Worm (Caenorhabditis elegans) whole organism, young adult: Measurements from ENCODE around the gene trr-1.

ENCODE experiments used
- B0035.1 ChIP-seq: sonication (generic microtip); optimal IDR thresholded peaks from 2 replicates; lab custom pipeline; 2016; ENCODE audit warnings: missing genetic modification characterization, mild to moderate bottlenecking, missing compliant biosample characterization, missing genotype, missing genetic modification reagents
- F23B12.7 ChIP-seq: sonication (generic microtip); optimal IDR thresholded peaks from 2 replicates; lab custom pipeline; 2017; ENCODE audit warnings: missing genetic modification characterization, mild to moderate bottlenecking, missing compliant biosample characterization, antibody characterized with exemption, moderate library complexity; ENCODE audit not compliant: insufficient read depth
- F33H1.4 ChIP-seq: fragments of 200-800 bp; sonication (Bioruptor generic); IDR thresholded peaks from 2 replicates; pipeline ENCODE4 v1.3.6; 2022; ENCODE audit warnings: missing genetic modification reagents, missing genetic modification characterization, missing compliant biosample characterization
- F39B2.1 ChIP-seq: fragments of 200-800 bp; sonication (Bioruptor generic); IDR thresholded peaks from 2 replicates; pipeline ENCODE4 v1.3.6; 2022; ENCODE audit warnings: missing genetic modification reagents, missing genetic modification characterization, missing compliant biosample characterization
- K11D2.4 ChIP-seq: fragments of 200-800 bp; sonication (Bioruptor generic); IDR thresholded peaks from 2 replicates; pipeline ENCODE4 v1.3.6; 2022; ENCODE audit warnings: missing genetic modification reagents, missing genetic modification characterization, missing compliant biosample characterization
- Y53F4B.3 ChIP-seq: fragments of 200-800 bp; sonication (Bioruptor generic); IDR thresholded peaks from 2 replicates; pipeline ENCODE4 v1.3.6; 2022; ENCODE audit warnings: missing genetic modification reagents, missing genetic modification characterization, missing compliant biosample characterization
- Y67H2A.10 ChIP-seq: fragments of 200-800 bp; sonication (Bioruptor generic); conservative IDR thresholded peaks from 2 replicates; pipeline ENCODE4 v1.3.6; 2022; ENCODE audit warnings: missing genetic modification reagents, missing genetic modification characterization, missing compliant biosample characterization
- aptf-2 ChIP-seq: fragments of 200-800 bp; sonication (Bioruptor generic); conservative IDR thresholded peaks from 2 replicates; pipeline ENCODE4 v1.3.6; 2022; ENCODE audit warnings: missing genetic modification reagents, missing genetic modification characterization, missing compliant biosample characterization
- atf-7 ChIP-seq: sonication (generic microtip); optimal IDR thresholded peaks from 2 replicates; lab custom pipeline; 2017; ENCODE audit warnings: mild to moderate bottlenecking, missing genetic modification characterization, missing compliant biosample characterization
- attf-6 ChIP-seq: fragments of 200-800 bp; sonication (Bioruptor generic); IDR thresholded peaks from 2 replicates; pipeline ENCODE4 v1.3.6; 2022; ENCODE audit warnings: missing genetic modification reagents, missing genetic modification characterization, missing compliant biosample characterization
- ceh-100 ChIP-seq: fragments of 200-800 bp; sonication (Bioruptor generic); IDR thresholded peaks from 2 replicates; pipeline ENCODE4 v1.3.6; 2022; ENCODE audit warnings: missing genetic modification reagents, missing genetic modification characterization, missing compliant biosample characterization
- ceh-27 ChIP-seq: fragments of 200-800 bp; sonication (Bioruptor generic); optimal IDR thresholded peaks from 2 replicates; lab custom pipeline; 2018; ENCODE audit warnings: mild to moderate bottlenecking, missing genetic modification characterization, moderate library complexity, missing compliant biosample characterization
- ceh-58 ChIP-seq: fragments of 200-800 bp; sonication (Bioruptor generic); IDR thresholded peaks from 2 replicates; pipeline ENCODE4 v1.3.6; 2022; ENCODE audit warnings: missing genetic modification characterization, missing compliant biosample characterization
- ceh-91 ChIP-seq: fragments of 200-800 bp; sonication (Bioruptor generic); IDR thresholded peaks from 2 replicates; pipeline ENCODE4 v1.3.6; 2022; ENCODE audit warnings: missing genetic modification reagents, missing genetic modification characterization, missing compliant biosample characterization
- chd-7 ChIP-seq: sonication (generic microtip); optimal IDR thresholded peaks from 2 replicates; lab custom pipeline; 2016; ENCODE audit warnings: mild to moderate bottlenecking, missing genetic modification characterization, moderate library complexity, missing compliant biosample characterization
- die-1 ChIP-seq: sonication (generic microtip); optimal IDR thresholded peaks from 2 replicates; lab custom pipeline; 2016; ENCODE audit warnings: missing genotype, mild to moderate bottlenecking, missing genetic modification characterization, missing compliant biosample characterization
- dpl-1 ChIP-seq: fragments of 150-350 bp; optimal IDR thresholded peaks from 2 replicates; lab custom pipeline; 2014; ENCODE audit warnings: missing biosample characterization, missing genetic modification reagents, missing genetic modification characterization
- egl-44 ChIP-seq: fragments of 200-800 bp; sonication (Bioruptor generic); IDR thresholded peaks from 2 replicates; pipeline ENCODE4 v1.3.6; 2022; ENCODE audit warnings: missing genetic modification reagents, missing genetic modification characterization, missing compliant biosample characterization
- ets-4 ChIP-seq: fragments of 200-800 bp; sonication (Bioruptor generic); optimal IDR thresholded peaks from 2 replicates; lab custom pipeline; 2018; ENCODE audit warnings: mild to moderate bottlenecking, missing genetic modification characterization, missing compliant biosample characterization
- fkh-3 ChIP-seq: sonication (generic microtip); optimal IDR thresholded peaks from 2 replicates; lab custom pipeline; 2016; ENCODE audit warnings: mild to moderate bottlenecking, missing genetic modification characterization, missing compliant biosample characterization
- him-1 ChIP-seq: sonication (generic microtip); optimal IDR thresholded peaks from 2 replicates; lab custom pipeline; 2016; ENCODE audit warnings: missing genotype, missing genetic modification reagents, missing genetic modification characterization, missing compliant biosample characterization
- hmg-20 ChIP-seq: fragments of 200-800 bp; sonication (Bioruptor generic); IDR thresholded peaks from 2 replicates; pipeline ENCODE4 v1.3.6; 2022; ENCODE audit warnings: missing genetic modification reagents, missing genetic modification characterization, missing compliant biosample characterization
- hsf-1 ChIP-seq: fragments of 200-800 bp; sonication (Bioruptor generic); IDR thresholded peaks from 2 replicates; pipeline ENCODE4 v1.3.6; 2022; ENCODE audit warnings: missing genetic modification reagents, missing genetic modification characterization, missing compliant biosample characterization
- lag-1 ChIP-seq: fragments of 200-800 bp; sonication (Bioruptor generic); IDR thresholded peaks from 2 replicates; pipeline ENCODE4 v1.3.6; 2022; ENCODE audit warnings: missing genetic modification reagents, missing genetic modification characterization, missing compliant biosample characterization
- lsy-27 ChIP-seq: sonication (generic microtip); optimal IDR thresholded peaks from 2 replicates; lab custom pipeline; 2017; ENCODE audit warnings: missing genetic modification characterization, mild to moderate bottlenecking, missing compliant biosample characterization, antibody characterized with exemption, missing genotype, borderline replicate concordance; ENCODE audit not compliant: insufficient read depth
- madf-6 ChIP-seq: fragments of 200-800 bp; sonication (Bioruptor generic); IDR thresholded peaks from 2 replicates; pipeline ENCODE4 v1.3.6; 2022; ENCODE audit warnings: missing genetic modification reagents, missing genetic modification characterization, missing compliant biosample characterization
- mel-28 ChIP-seq: sonication (generic microtip); optimal IDR thresholded peaks from 2 replicates; lab custom pipeline; 2016; ENCODE audit warnings: borderline replicate concordance, mild to moderate bottlenecking, missing genetic modification characterization, missing compliant biosample characterization
- nfya-1 ChIP-seq: sonication (generic microtip); optimal IDR thresholded peaks from 2 replicates; lab custom pipeline; 2017; ENCODE audit warnings: antibody characterized with exemption, missing compliant biosample characterization, missing genetic modification characterization, borderline replicate concordance; ENCODE audit not compliant: insufficient read depth
- nhr-120 ChIP-seq: fragments of 200-800 bp; sonication (Bioruptor generic); IDR thresholded peaks from 2 replicates; pipeline ENCODE4 v1.3.6; 2022; ENCODE audit warnings: missing genetic modification characterization, missing compliant biosample characterization
- nhr-80 ChIP-seq: sonication (generic microtip); optimal IDR thresholded peaks from 2 replicates; lab custom pipeline; 2016; ENCODE audit warnings: missing genetic modification characterization, missing compliant biosample characterization
- pbrm-1 ChIP-seq: fragments of 200-800 bp; sonication (Bioruptor generic); IDR thresholded peaks from 2 replicates; pipeline ENCODE4 v1.3.6; 2022; ENCODE audit warnings: missing genetic modification reagents, missing genetic modification characterization, missing compliant biosample characterization
- rec-8 ChIP-seq, 2 experiments: sonication (generic microtip); optimal IDR thresholded peaks; 2 replicates each; lab custom pipeline; 2016; ENCODE audit warnings: mild to moderate bottlenecking in 2 of 2, missing genetic modification characterization in 2 of 2, missing genetic modification reagents in 2 of 2, missing genotype in 2 of 2, missing biosample characterization in 1 of 2, missing compliant biosample characterization in 1 of 2, moderate library complexity in 1 of 2
- sea-2 ChIP-seq: fragments of 200-800 bp; sonication (Bioruptor generic); IDR thresholded peaks from 2 replicates; pipeline ENCODE4 v1.3.6; 2022; ENCODE audit warnings: missing genetic modification characterization, missing compliant biosample characterization
- snpc-3.4 ChIP-seq: sonication (generic microtip); optimal IDR thresholded peaks from 2 replicates; lab custom pipeline; 2017; ENCODE audit warnings: missing genetic modification characterization, mild to moderate bottlenecking, missing compliant biosample characterization, antibody characterized with exemption, moderate library complexity, missing genotype, missing genetic modification reagents
- somi-1 ChIP-seq: fragments of 200-800 bp; sonication (Bioruptor generic); optimal IDR thresholded peaks from 2 replicates; lab custom pipeline; 2018; ENCODE audit warnings: mild to moderate bottlenecking, missing genetic modification characterization, missing compliant biosample characterization
- sptf-2 ChIP-seq: fragments of 200-800 bp; sonication (Bioruptor generic); optimal IDR thresholded peaks from 2 replicates; lab custom pipeline; 2018; ENCODE audit warnings: mild to moderate bottlenecking, missing genetic modification characterization, missing compliant biosample characterization
- unc-130 ChIP-seq: sonication (generic microtip); optimal IDR thresholded peaks from 2 replicates; lab custom pipeline; 2016; ENCODE audit warnings: missing genetic modification reagents, missing genetic modification characterization, missing compliant biosample characterization
- ztf-18 ChIP-seq: sonication (generic microtip); optimal IDR thresholded peaks from 2 replicates; lab custom pipeline; 2016; ENCODE audit warnings: missing genotype, mild to moderate bottlenecking, missing genetic modification characterization, missing compliant biosample characterization
- ztf-22 ChIP-seq: fragments of 200-800 bp; sonication (Bioruptor generic); optimal IDR thresholded peaks from 2 replicates; lab custom pipeline; 2018; ENCODE audit warnings: mild to moderate bottlenecking, missing genetic modification characterization, moderate library complexity, missing compliant biosample characterization
- ztf-25 ChIP-seq: fragments of 200-800 bp; sonication (Bioruptor generic); IDR thresholded peaks from 2 replicates; pipeline ENCODE4 v1.3.6; 2022; ENCODE audit warnings: missing genetic modification reagents, missing genetic modification characterization, missing compliant biosample characterization
- ztf-26 ChIP-seq: sonication (generic microtip); optimal IDR thresholded peaks from 2 replicates; lab custom pipeline; 2017; ENCODE audit warnings: missing genetic modification characterization, missing compliant biosample characterization
- ztf-28 ChIP-seq: fragments of 200-800 bp; sonication (Bioruptor generic); IDR thresholded peaks from 2 replicates; pipeline ENCODE4 v1.3.6; 2022; ENCODE audit warnings: missing genetic modification reagents, missing genetic modification characterization, missing compliant biosample characterization
- ztf-3 ChIP-seq: fragments of 200-800 bp; sonication (Bioruptor generic); optimal IDR thresholded peaks from 2 replicates; lab custom pipeline; 2018; ENCODE audit warnings: mild to moderate bottlenecking, missing genetic modification characterization, missing compliant biosample characterization
- ztf-6 ChIP-seq: fragments of 200-800 bp; sonication (Bioruptor generic); IDR thresholded peaks from 2 replicates; pipeline ENCODE4 v1.3.6; 2022; ENCODE audit warnings: missing genetic modification reagents, missing genetic modification characterization, missing compliant biosample characterization

trr-1 gene

DNA sequence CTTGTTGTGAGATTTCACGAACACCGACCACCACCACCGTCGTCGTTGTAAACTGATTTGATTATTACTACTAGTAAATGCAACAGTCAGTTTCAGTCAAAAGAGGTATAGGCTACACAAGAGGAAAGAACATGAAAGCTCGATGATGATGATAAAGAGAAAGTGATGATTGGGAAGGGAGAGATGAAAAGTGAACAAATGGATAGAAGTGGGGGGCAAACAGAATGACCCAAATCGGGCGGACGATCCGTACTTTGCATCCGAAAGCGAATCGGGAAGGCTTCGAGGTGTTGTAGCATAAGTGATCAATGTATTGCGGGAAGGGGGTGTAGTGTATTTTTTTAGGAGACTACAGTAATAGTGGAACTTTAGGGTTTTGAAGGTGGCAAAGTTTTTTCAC lies 35.0 kb upstream of the trr-1 start:
- no peak for TF ChIP-seq aptf-2 (GFP tag; lab: Robert Waterston, UW)
- no peak for TF ChIP-seq die-1 (tag; lab: Kevin White, UChicago)
- no peak for TF ChIP-seq dpl-1 (GFP tag; lab: Kevin White, UChicago)
- no peak for TF ChIP-seq K11D2.4 (GFP tag; lab: Robert Waterston, UW)
- no peak for TF ChIP-seq F39B2.1
- TF ChIP-seq him-1, result no peak
- TF ChIP-seq ztf-3 (GFP tag; lab: Kevin White, UChicago), result no peak
- TF ChIP-seq sptf-2 (GFP tag; lab: Kevin White, UChicago), result no peak
- TF ChIP-seq ztf-6 (GFP tag; lab: Robert Waterston, UW), result no peak
- TF ChIP-seq nhr-120 (GFP tag; lab: Robert Waterston, UW), result no peak
- no peak for TF ChIP-seq rec-8 (tag; optimal IDR thresholded peaks at IDR 0.05; lab: Kevin White, UChicago)
- TF ChIP-seq, all 124 proteins: peak for 0

DNA sequence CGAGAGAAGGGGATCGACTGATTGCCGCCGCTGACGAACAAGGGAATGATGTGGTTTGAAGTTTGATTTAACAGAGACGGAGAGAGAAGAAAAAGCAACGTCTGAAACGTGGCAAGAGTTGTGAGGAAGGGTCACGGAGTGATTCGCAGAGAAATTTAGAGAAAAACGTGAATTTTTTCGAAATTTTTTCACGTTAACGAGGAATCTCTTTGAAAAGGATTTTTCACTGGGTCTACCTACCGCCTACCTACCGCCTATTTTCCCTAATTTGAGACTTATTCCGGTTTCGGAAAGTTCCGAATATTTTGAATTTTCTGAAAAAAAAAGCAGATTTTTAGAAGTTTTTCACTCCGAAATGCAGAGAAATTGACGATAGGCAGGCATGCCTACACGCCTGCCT lies 33.7 kb upstream of the trr-1 start, which contains the start of gene fcmt-1:
Gene fcmt-1 (minus strand): TSS at position 101 of the 400 bp plus-strand sequence.
- TF ChIP-seq Y53F4B.3 (GFP tag; lab: Robert Waterston, UW), result no peak
- no peak for TF ChIP-seq Y67H2A.10
- TF ChIP-seq atf-7, result no peak
- no peak for TF ChIP-seq snpc-3.4 (tag; lab: Kevin White, UChicago)
- no peak for TF ChIP-seq sea-2 (GFP tag; lab: Robert Waterston, UW)
- TF ChIP-seq die-1 (tag; lab: Kevin White, UChicago), result no peak
- no peak for TF ChIP-seq him-1
- no peak for TF ChIP-seq chd-7 (tag; lab: Kevin White, UChicago)
- TF ChIP-seq ztf-28, result no peak
- TF ChIP-seq ztf-26, result no peak
- TF ChIP-seq ceh-27 (GFP tag; lab: Kevin White, UChicago), result no peak
- TF ChIP-seq unc-130 (GFP tag; lab: Kevin White, UChicago), result no peak
- no peak for TF ChIP-seq mel-28 (tag; lab: Kevin White, UChicago)
- TF ChIP-seq attf-6, result no peak

DNA sequence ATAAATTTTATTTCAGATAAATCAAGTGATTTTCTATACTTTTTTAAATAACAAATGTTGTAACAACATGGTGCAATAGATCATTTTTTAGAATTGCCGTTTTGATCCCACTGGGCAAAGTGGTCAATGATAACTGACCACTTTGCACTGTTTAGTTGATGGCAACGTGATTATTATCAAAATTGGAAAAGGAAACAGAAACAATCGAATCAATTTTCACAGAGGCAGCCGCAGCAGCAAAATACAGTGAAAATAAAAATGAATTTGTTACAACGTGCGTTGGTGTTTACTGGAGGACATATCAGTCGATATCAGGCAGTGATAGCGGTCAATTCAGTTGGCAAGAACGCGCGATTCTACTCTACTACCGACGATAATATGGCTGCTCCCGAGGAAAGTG lies 30.1 kb upstream of the trr-1 start, which contains the start of gene VF13D12L.3:
Gene VF13D12L.3 (plus strand): TSS at position 223 of the 400 bp plus-strand sequence.
- TF ChIP-seq hsf-1 (GFP tag; lab: Robert Waterston, UW), result 0 out of 2 replicates have a peak, but pooled peaks have one; percentile 10
- TF ChIP-seq egl-44 (GFP tag; lab: Robert Waterston, UW), result no peak
- TF ChIP-seq ceh-91 (GFP tag; lab: Robert Waterston, UW), result no peak
- no peak for TF ChIP-seq lag-1 (GFP tag; lab: Robert Waterston, UW)
- peak; percentile 60 for TF ChIP-seq nhr-80 (tag; lab: Kevin White, UChicago)

DNA sequence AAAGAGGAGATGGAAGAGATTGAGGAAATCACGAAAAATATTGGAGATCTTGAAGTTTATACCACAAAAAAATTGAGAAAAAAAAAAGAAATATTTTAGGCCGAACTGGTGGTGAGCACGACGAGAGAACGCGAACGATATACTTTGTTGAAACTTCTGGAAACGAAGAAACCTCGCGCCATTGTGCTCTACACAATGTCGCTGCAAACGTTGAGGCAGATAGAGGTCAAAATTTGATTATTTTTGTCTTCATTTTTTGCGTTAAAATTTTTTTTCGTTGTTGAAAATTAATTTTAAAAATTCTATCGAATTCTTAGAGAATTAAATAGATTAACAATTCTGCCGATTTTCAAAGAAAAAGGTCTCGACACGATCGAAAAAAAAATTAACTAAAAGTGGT lies 24.9 kb upstream of the trr-1 start:
- TF ChIP-seq nfya-1 (tag; lab: Kevin White, UChicago) (no peak), ztf-28 (no peak), F23B12.7 (no peak), B0035.1 (tag; lab: Kevin White, UChicago) (no peak), ztf-22 (no peak), ets-4 (GFP tag; lab: Kevin White, UChicago) (no peak), ceh-58 (GFP tag; lab: Robert Waterston, UW) (no peak), fkh-3 (tag; lab: Kevin White, UChicago) (no peak), pbrm-1 (GFP tag; lab: Robert Waterston, UW) (no peak), ceh-91 (GFP tag; lab: Robert Waterston, UW) (peak; percentile 16; the same call in 1 of the 2 replicates), F33H1.4 (GFP tag; lab: Robert Waterston, UW) (peak; percentile 44), madf-6 (GFP tag; lab: Robert Waterston, UW) (peak; percentile 77), ztf-18 (tag; lab: Kevin White, UChicago) (no peak), hmg-20 (GFP tag; lab: Robert Waterston, UW) (no peak), Y53F4B.3 (GFP tag; lab: Robert Waterston, UW) (no peak), ceh-100 (GFP tag; lab: Robert Waterston, UW) (no peak), hsf-1 (GFP tag; lab: Robert Waterston, UW) (peak; percentile 81; the same call in 1 of the 2 replicates), sea-2 (GFP tag; lab: Robert Waterston, UW) (no peak), lsy-27 (tag; lab: Kevin White, UChicago) (no peak), ztf-25 (GFP tag; lab: Robert Waterston, UW) (no peak), somi-1 (GFP tag; lab: Kevin White, UChicago) (no peak)
